Fruit fly (Drosophila melanogaster): ENCODE results near the gene CG6271.

- TF ChIP-seq Sox15 (GFP tag; optimal IDR thresholded peaks at IDR 0.05) (no peak), Ets96B (tag; optimal IDR thresholded peaks at IDR 0.05) (no peak), CG11762 (GFP tag; optimal IDR thresholded peaks at IDR 0.05; ENCODE audit: insufficient read depth) (no peak), Eip93F (GFP tag; optimal IDR thresholded peaks at IDR 0.05) (no peak), Gug (GFP tag; IDR thresholded peaks at IDR 0.05) (no peak), salr (GFP tag; optimal IDR thresholded peaks at IDR 0.05) (no peak), CG16779 (tag; optimal IDR thresholded peaks at IDR 0.05) (no peak)
Observed at dm6 chr3R:27040044-27040443, 14.1 kb upstream of the CG6271 start.

All from whole organism, prepupa.